Worm (Caenorhabditis elegans): ENCODE measurements around the gene T16G1.5.

- TF ChIP-seq nhr-28 (tag; optimal IDR thresholded peaks at IDR 0.05) (no peak), ces-1 (GFP tag; optimal IDR thresholded peaks at IDR 0.05) (no peak), unc-30 (tag; optimal IDR thresholded peaks at IDR 0.05) (no peak)
Observed at ce11 chrV:12963192-12963591, 23.8 kb upstream of the T16G1.5 start, which contains the start of gene hrg-9.
